Fruit fly (Drosophila melanogaster): ENCODE data around the gene Acyp.
A peak's percentile ranks its signal among the peaks of the same experiment; 100 is the strongest.

Acyp gene

dm6 chr2L:13881939-13882338 lies 29.9 kb upstream of the Acyp start:
- TF ChIP-seq achi (GFP tag; optimal IDR thresholded peaks at IDR 0.05) (no peak), Hr4 (GFP tag; optimal IDR thresholded peaks at IDR 0.05) (no peak), eg (GFP tag; IDR thresholded peaks at IDR 0.05) (0 out of 3 replicates have a peak, but pooled peaks have one; percentile 10), CG9139 (GFP tag; optimal IDR thresholded peaks at IDR 0.05) (no peak), CG6808 (GFP tag; optimal IDR thresholded peaks at IDR 0.05) (no peak), Eip78C (GFP tag) (peak; percentile 67), salr (GFP tag; optimal IDR thresholded peaks at IDR 0.05) (no peak), CG3919 (GFP tag; optimal IDR thresholded peaks at IDR 0.05) (no peak), fkh (GFP tag; optimal IDR thresholded peaks at IDR 0.05) (peak; percentile 89), CG4318 (GFP tag; optimal IDR thresholded peaks at IDR 0.05) (no peak), CG8319 (GFP tag; optimal IDR thresholded peaks at IDR 0.05) (no peak), CG11294 (GFP tag; IDR thresholded peaks at IDR 0.05) (no peak), CG6792 (GFP tag; optimal IDR thresholded peaks at IDR 0.05) (no peak), Lpt (GFP tag; optimal IDR thresholded peaks at IDR 0.05) (no peak), svp (GFP tag) (peak; percentile 49), CG16779 (tag; optimal IDR thresholded peaks at IDR 0.05) (no peak), spab (GFP tag; optimal IDR thresholded peaks at IDR 0.05) (no peak), CG6854 (GFP tag; optimal IDR thresholded peaks at IDR 0.05) (no peak), OdsH (GFP tag; optimal IDR thresholded peaks at IDR 0.05) (no peak), lz (GFP tag; optimal IDR thresholded peaks at IDR 0.05) (no peak), net (GFP tag; optimal IDR thresholded peaks at IDR 0.05) (no peak), vri (GFP tag; optimal IDR thresholded peaks at IDR 0.05) (peak; percentile 56), esn (GFP tag; optimal IDR thresholded peaks at IDR 0.05) (peak; percentile 17), CG34406 (GFP tag; optimal IDR thresholded peaks at IDR 0.05) (no peak), Smox (GFP tag; optimal IDR thresholded peaks at IDR 0.05) (no peak), Eip93F (GFP tag; optimal IDR thresholded peaks at IDR 0.05) (no peak), CG11762 (GFP tag; optimal IDR thresholded peaks at IDR 0.05; ENCODE audit: insufficient read depth) (no peak), acj6 (GFP tag; optimal IDR thresholded peaks at IDR 0.05) (no peak), fd59A (GFP tag; optimal IDR thresholded peaks at IDR 0.05) (no peak), Eip75B (GFP tag; optimal IDR thresholded peaks at IDR 0.05) (no peak), CG3032 (tag; optimal IDR thresholded peaks at IDR 0.05) (no peak), CG31627 (GFP tag; optimal IDR thresholded peaks at IDR 0.05) (no peak), Met (GFP tag; optimal IDR thresholded peaks at IDR 0.05) (peak; percentile 15), CG10669 (GFP tag; optimal IDR thresholded peaks at IDR 0.05) (no peak)

DNA sequence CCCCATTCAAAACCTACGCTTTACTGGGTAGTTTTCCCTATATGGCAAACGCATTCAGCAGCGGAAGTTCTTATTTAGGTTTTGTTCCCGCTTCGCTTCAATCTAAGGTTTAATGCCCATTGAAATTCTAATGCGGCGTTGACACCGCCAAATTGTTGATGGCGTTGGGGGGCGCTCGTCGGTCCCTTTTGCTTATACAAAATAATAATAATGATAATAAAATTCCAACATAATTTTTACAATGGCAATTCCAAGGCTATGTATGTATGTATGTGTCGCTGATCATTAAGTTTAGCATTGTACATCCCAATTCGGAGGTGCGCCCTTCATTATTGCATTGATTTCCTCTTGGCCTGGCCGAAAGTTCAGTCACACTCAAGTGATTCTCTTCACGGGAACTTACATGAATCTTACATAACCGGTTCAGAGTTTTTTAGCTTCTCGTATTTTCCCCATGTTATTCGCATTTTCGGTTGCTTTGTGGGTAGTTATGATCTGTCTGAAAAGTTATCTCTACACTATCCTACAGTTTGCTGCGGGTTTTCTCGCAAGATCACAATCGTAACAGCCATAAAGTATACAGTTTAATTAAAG lies 27.7 kb upstream of the Acyp start:
- TF ChIP-seq Ets96B (tag; optimal IDR thresholded peaks at IDR 0.05) (no peak), net (GFP tag; optimal IDR thresholded peaks at IDR 0.05) (peak; percentile 10)

dm6 chr2L:13884678-13885303 lies 27.1 kb upstream of the Acyp start:
- TF ChIP-seq svp (GFP tag) = peak; percentile 88
- TF ChIP-seq CG6792 (GFP tag; optimal IDR thresholded peaks at IDR 0.05) = peak; percentile 36
- no peak for TF ChIP-seq CG11762 (GFP tag; optimal IDR thresholded peaks at IDR 0.05; ENCODE audit: insufficient read depth)
- TF ChIP-seq CG9139 (GFP tag; optimal IDR thresholded peaks at IDR 0.05) = no peak
- peak; percentile 58 for TF ChIP-seq topi (GFP tag; optimal IDR thresholded peaks at IDR 0.05)
- no peak for TF ChIP-seq CG11294 (GFP tag; IDR thresholded peaks at IDR 0.05)
- 0 out of 3 replicates have a peak, but pooled peaks have one; percentile 6 for TF ChIP-seq CG6163 (GFP tag; IDR thresholded peaks at IDR 0.05)
- TF ChIP-seq Hr4 (GFP tag; optimal IDR thresholded peaks at IDR 0.05) = no peak
- peak; percentile 43 for TF ChIP-seq CG3032 (tag; optimal IDR thresholded peaks at IDR 0.05)
- peak; percentile 45 for TF ChIP-seq cyc (GFP tag; optimal IDR thresholded peaks at IDR 0.05)
- TF ChIP-seq CG6276 (GFP tag; optimal IDR thresholded peaks at IDR 0.05) = peak; percentile 10
- peak; percentile 63 for TF ChIP-seq esn (GFP tag; optimal IDR thresholded peaks at IDR 0.05)
- no peak for TF ChIP-seq CG1621 (tag; optimal IDR thresholded peaks at IDR 0.05)
- peak; percentile 34 for TF ChIP-seq Blimp-1 (GFP tag; optimal IDR thresholded peaks at IDR 0.05)
- no peak for TF ChIP-seq CG6854 (GFP tag; optimal IDR thresholded peaks at IDR 0.05)
- TF ChIP-seq CG8319 (GFP tag; optimal IDR thresholded peaks at IDR 0.05) = peak; percentile 13
- peak; percentile 37 for TF ChIP-seq CG31627 (GFP tag; optimal IDR thresholded peaks at IDR 0.05)
- TF ChIP-seq CG16779 (tag; optimal IDR thresholded peaks at IDR 0.05) = no peak
- peak; percentile 35 for TF ChIP-seq lz (GFP tag; optimal IDR thresholded peaks at IDR 0.05)
- peak; percentile 33 for TF ChIP-seq CG34406 (GFP tag; optimal IDR thresholded peaks at IDR 0.05)
- TF ChIP-seq OdsH (GFP tag; optimal IDR thresholded peaks at IDR 0.05) = peak; percentile 35
- TF ChIP-seq CG10631 (GFP tag; optimal IDR thresholded peaks at IDR 0.05) = no peak
- peak; percentile 58 for TF ChIP-seq Met (GFP tag; optimal IDR thresholded peaks at IDR 0.05)
- TF ChIP-seq CG3919 (GFP tag; optimal IDR thresholded peaks at IDR 0.05) = peak; percentile 46
- TF ChIP-seq CG8119 (GFP tag; IDR thresholded peaks at IDR 0.05) = no peak
- peak; percentile 24 for TF ChIP-seq Hr39 (GFP tag; optimal IDR thresholded peaks at IDR 0.05)
- TF ChIP-seq pdm3 (GFP tag; optimal IDR thresholded peaks at IDR 0.05) = peak; percentile 2
